Fruit fly (Drosophila melanogaster): ENCODE data around the gene eIF5B.

DNA sequence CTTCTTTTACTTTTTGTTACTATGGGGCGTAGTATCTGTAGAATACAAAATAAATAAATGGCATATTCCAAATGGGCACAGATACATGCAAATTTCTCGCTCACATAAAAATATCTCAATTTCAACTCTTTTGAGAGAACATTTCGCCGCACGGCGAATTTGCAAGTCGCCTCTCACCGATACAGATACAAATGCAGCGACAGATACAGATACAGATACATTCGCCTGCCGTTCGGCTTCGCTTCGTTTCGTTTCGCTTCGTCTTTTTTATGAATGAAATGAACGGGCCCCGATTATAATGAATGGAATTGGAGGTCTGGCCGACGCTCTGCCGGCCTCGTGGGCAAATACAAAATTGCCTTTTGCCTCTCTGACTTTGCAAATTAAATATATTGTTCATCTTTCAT is 40.5 kb downstream of the eIF5B start:
- TF ChIP-seq CG8478 (optimal IDR thresholded peaks at IDR 0.05) (no peak), CTCF (optimal IDR thresholded peaks at IDR 0.05) (no peak)
